In the genomic region with DNA sequence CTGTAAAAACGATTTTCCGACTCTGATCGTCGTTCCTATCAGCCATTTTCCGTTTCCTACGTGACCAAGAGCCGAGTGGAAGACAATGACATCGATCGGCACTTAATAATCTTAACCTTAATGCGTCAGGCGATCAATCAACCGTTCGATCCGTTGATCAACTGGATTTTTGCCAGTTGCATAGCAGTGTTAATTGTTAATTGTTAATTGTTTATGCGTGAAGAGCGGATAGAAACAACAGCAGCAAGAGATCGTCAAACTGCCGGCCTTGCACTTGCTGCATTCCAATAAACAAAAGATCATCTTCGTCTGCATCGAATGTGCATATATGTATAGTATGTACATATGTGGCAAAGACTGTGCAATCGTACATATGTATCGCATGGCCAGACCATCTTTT, we compare ENCODE assay signal across 2 fruit fly cellular contexts.
TF ChIP-seq lines count a peak whose summit lies in the region.

No protein-coding gene starts in this region.

TF ChIP-seq in whole organism, prepupa, 60 proteins besides CTCF, POLR2A, EP300 and RAD21:
- TF ChIP-seq Sox102F (GFP tag; optimal IDR thresholded peaks at IDR 0.05; lab: Kevin White, UChicago) (no peak), svp (GFP tag; lab: Kevin White, UChicago) (peak; percentile 80)

TF ChIP-seq in whole organism, pupa, 21 proteins besides CTCF, POLR2A, EP300 and RAD21:
- TF ChIP-seq Ets98B (GFP tag; IDR thresholded peaks at IDR 0.05; lab: Robert Waterston, UW): no peak
- no peak for TF ChIP-seq CG13204 (GFP tag; optimal IDR thresholded peaks at IDR 0.05; lab: Kevin White, UChicago)
- TF ChIP-seq CG14655 (GFP tag; optimal IDR thresholded peaks at IDR 0.05; lab: Kevin White, UChicago): no peak
- TF ChIP-seq rn (GFP tag; IDR thresholded peaks at IDR 0.05; lab: Robert Waterston, UW): no peak
- TF ChIP-seq Pif1A (GFP tag; optimal IDR thresholded peaks at IDR 0.05; lab: Kevin White, UChicago): no peak
- peak; percentile 95 for TF ChIP-seq EcR (GFP tag; optimal IDR thresholded peaks at IDR 0.05; lab: Kevin White, UChicago)
- no peak for TF ChIP-seq CG8159 (tag; optimal IDR thresholded peaks at IDR 0.05; lab: Kevin White, UChicago)
- TF ChIP-seq CG9948 (tag; optimal IDR thresholded peaks at IDR 0.05; lab: Kevin White, UChicago): no peak
